Worm (Caenorhabditis elegans): ENCODE data around the gene K12H6.12.

Gene K12H6.12

ce11 chrII:2773534-2773933, 34.4 kb upstream of the K12H6.12 start, which contains the start of gene sdz-9:
sdz-9 (minus strand) TSS chrII:2773634.
- TF ChIP-seq M03D4.4 (tag; optimal IDR thresholded peaks at IDR 0.05): no peak
- TF ChIP-seq lin-13 (tag; optimal IDR thresholded peaks at IDR 0.05): no peak
- TF ChIP-seq pha-4 (tag; optimal IDR thresholded peaks at IDR 0.05): no peak
- no peak for TF ChIP-seq ceh-83 (GFP tag; optimal IDR thresholded peaks at IDR 0.05)
- TF ChIP-seq ceh-43 (GFP tag; optimal IDR thresholded peaks at IDR 0.05): no peak
- no peak for TF ChIP-seq nhr-76 (tag; optimal IDR thresholded peaks at IDR 0.05)
- no peak for TF ChIP-seq ztf-11 (tag; optimal IDR thresholded peaks at IDR 0.05)
- no peak for TF ChIP-seq drap-1 (GFP tag; optimal IDR thresholded peaks at IDR 0.05)
- TF ChIP-seq mep-1 (tag; optimal IDR thresholded peaks at IDR 0.05): no peak
- no peak for TF ChIP-seq nhr-237 (tag; optimal IDR thresholded peaks at IDR 0.05)
- TF ChIP-seq elt-3 (tag; optimal IDR thresholded peaks at IDR 0.05): no peak
- no peak for TF ChIP-seq mls-2 (tag; optimal IDR thresholded peaks at IDR 0.05)
- TF ChIP-seq lsy-2 (tag; optimal IDR thresholded peaks at IDR 0.05): no peak
- TF ChIP-seq nhr-12 (tag; optimal IDR thresholded peaks at IDR 0.05): no peak
- TF ChIP-seq ham-2 (GFP tag; optimal IDR thresholded peaks at IDR 0.05): no peak
- TF ChIP-seq bed-3 (GFP tag; optimal IDR thresholded peaks at IDR 0.05): no peak
- no peak for TF ChIP-seq nhr-28 (tag; optimal IDR thresholded peaks at IDR 0.05)
- TF ChIP-seq sptf-1 (tag; optimal IDR thresholded peaks at IDR 0.05): no peak
- no peak for TF ChIP-seq snpc-4 (tag; optimal IDR thresholded peaks at IDR 0.05)
- no peak for TF ChIP-seq cnd-1 (tag; optimal IDR thresholded peaks at IDR 0.05)

- TF ChIP-seq nhr-76 (tag; optimal IDR thresholded peaks at IDR 0.05) (no peak), nhr-2 (tag; optimal IDR thresholded peaks at IDR 0.05) (no peak)
Measured at ce11 chrII:2774904-2775303, 33.1 kb upstream of the K12H6.12 start, which contains the start of gene fbxb-111. fbxb-111 (minus strand) TSS chrII:2775004.

ce11 chrII:2777846-2778245, 30.1 kb upstream of the K12H6.12 start, which contains the start of gene F08D12.4:
F08D12.4 (plus strand) TSS chrII:2778146.
- TF ChIP-seq blmp-1 (tag; optimal IDR thresholded peaks at IDR 0.05) (no peak), ham-2 (GFP tag; optimal IDR thresholded peaks at IDR 0.05) (no peak), ceh-83 (GFP tag; optimal IDR thresholded peaks at IDR 0.05) (no peak), drap-1 (GFP tag; optimal IDR thresholded peaks at IDR 0.05) (no peak), mab-5 (tag; optimal IDR thresholded peaks at IDR 0.05) (no peak), ztf-11 (tag; optimal IDR thresholded peaks at IDR 0.05) (no peak), unc-62 (GFP tag; optimal IDR thresholded peaks at IDR 0.05) (no peak), ces-1 (GFP tag; optimal IDR thresholded peaks at IDR 0.05) (no peak)

ce11 chrII:2779253-2779652, 28.7 kb upstream of the K12H6.12 start, which contains the start of gene F08D12.3:
F08D12.3 (plus strand) TSS chrII:2779553.
- TF ChIP-seq M03D4.4 (tag; optimal IDR thresholded peaks at IDR 0.05) (no peak), elt-1 (tag; optimal IDR thresholded peaks at IDR 0.05; ENCODE audit: borderline replicate concordance, insufficient read depth) (no peak), zip-8 (tag; optimal IDR thresholded peaks at IDR 0.05) (no peak)

- TF ChIP-seq flh-1 (GFP tag; optimal IDR thresholded peaks at IDR 0.05) (no peak), nhr-76 (tag; optimal IDR thresholded peaks at IDR 0.05) (no peak), nhr-12 (tag; optimal IDR thresholded peaks at IDR 0.05) (no peak), mep-1 (tag; optimal IDR thresholded peaks at IDR 0.05) (no peak), zip-8 (tag; optimal IDR thresholded peaks at IDR 0.05) (no peak), pha-4 (tag; optimal IDR thresholded peaks at IDR 0.05) (no peak), snpc-4 (tag; optimal IDR thresholded peaks at IDR 0.05) (no peak), mab-5 (tag; optimal IDR thresholded peaks at IDR 0.05) (no peak), hlh-1 (tag; optimal IDR thresholded peaks at IDR 0.05) (no peak), unc-120 (tag; optimal IDR thresholded peaks at IDR 0.05; ENCODE audit: poor library complexity, severe bottlenecking) (no peak)
Measured at ce11 chrII:2780804-2781203, 27.2 kb upstream of the K12H6.12 start.

ce11 chrII:2781355-2781754, 26.6 kb upstream of the K12H6.12 start, which contains the start of gene F08D12.2:
F08D12.2 (plus strand) TSS chrII:2781655.
- TF ChIP-seq drap-1 (GFP tag; optimal IDR thresholded peaks at IDR 0.05) (no peak), unc-39 (tag; optimal IDR thresholded peaks at IDR 0.05) (no peak), nhr-28 (tag; optimal IDR thresholded peaks at IDR 0.05) (no peak), nhr-12 (tag; optimal IDR thresholded peaks at IDR 0.05) (no peak), ceh-83 (GFP tag; optimal IDR thresholded peaks at IDR 0.05) (no peak), ceh-43 (GFP tag; optimal IDR thresholded peaks at IDR 0.05) (no peak), lsy-2 (tag; optimal IDR thresholded peaks at IDR 0.05) (no peak), ham-2 (GFP tag; optimal IDR thresholded peaks at IDR 0.05) (no peak), zip-8 (tag; optimal IDR thresholded peaks at IDR 0.05) (no peak), mep-1 (tag; optimal IDR thresholded peaks at IDR 0.05) (no peak), cnd-1 (tag; optimal IDR thresholded peaks at IDR 0.05) (no peak), bed-3 (GFP tag; optimal IDR thresholded peaks at IDR 0.05) (no peak), hlh-1 (tag; optimal IDR thresholded peaks at IDR 0.05) (no peak), sem-2 (GFP tag; optimal IDR thresholded peaks at IDR 0.05) (no peak), pha-4 (tag; optimal IDR thresholded peaks at IDR 0.05) (no peak), tbx-8 (GFP tag; optimal IDR thresholded peaks at IDR 0.05) (no peak)

Data from whole organism, mixed stage, embryonic.